Worm (Caenorhabditis elegans) whole organism, midembryonic: ENCODE results near the gene nlp-17.

Experiments
- T22C8.4 ChIP-seq: fragments of 200-800 bp; sonication (Bioruptor generic); IDR thresholded peaks from 2 replicates; pipeline ENCODE4 v1.3.6; 2022; ENCODE audit warnings: missing genetic modification characterization, missing compliant biosample characterization
- flt-1 ChIP-seq: fragments of 200-800 bp; sonication (Bioruptor generic); IDR thresholded peaks from 2 replicates; pipeline ENCODE4 v1.3.6; 2022; ENCODE audit warnings: missing genetic modification characterization, missing compliant biosample characterization
- ref-1 ChIP-seq: fragments of 200-800 bp; sonication (Bioruptor generic); conservative IDR thresholded peaks from 2 replicates; pipeline ENCODE4 v1.3.6; 2022; ENCODE audit warnings: missing genetic modification reagents, missing genetic modification characterization, missing compliant biosample characterization

- TF ChIP-seq flt-1 (GFP tag; lab: Robert Waterston, UW) (no peak), T22C8.4 (no peak; the same call in 1 of the 2 replicates), ref-1 (no peak)
Observed at ce11 chrIV:13502806-13503363, 2.7 kb downstream of the nlp-17 start, which contains the start of gene tbc-9.
